Fruit fly (Drosophila melanogaster) whole organism, wandering third instar larva: Measurements from ENCODE around the gene trr.

Source experiments
- Abd-B ChIP-seq: fragments of >200 bp; optimal IDR thresholded peaks from 2 replicates; lab custom pipeline; 2017; ENCODE audit warnings: missing biosample characterization, missing genetic modification characterization
- CrebA ChIP-seq: fragments of 200-800 bp; sonication (Bioruptor generic); optimal IDR thresholded peaks from 2 replicates; lab custom pipeline; 2016; ENCODE audit warnings: missing biosample characterization, mild to moderate bottlenecking, missing genetic modification characterization, borderline replicate concordance
- N ChIP-seq: fragments of >200 bp; optimal IDR thresholded peaks from 2 replicates; lab custom pipeline; 2018; ENCODE audit warnings: missing biosample characterization, missing external identifiers, missing genetic modification characterization
- br ChIP-seq: fragments of 200-800 bp; sonication (Bioruptor generic); optimal IDR thresholded peaks from 2 replicates; lab custom pipeline; 2016; ENCODE audit warnings: missing biosample characterization, missing genetic modification characterization
- brk ChIP-seq: fragments of 200-800 bp; sonication (Bioruptor generic); optimal IDR thresholded peaks from 2 replicates; lab custom pipeline; 2016; ENCODE audit warnings: missing biosample characterization, mild to moderate bottlenecking, missing genetic modification characterization
- h ChIP-seq: fragments of 200-800 bp; sonication (Bioruptor generic); optimal IDR thresholded peaks from 3 replicates; lab custom pipeline; 2016; ENCODE audit warnings: missing biosample characterization, mild to moderate bottlenecking, missing genetic modification characterization
- pan ChIP-seq: fragments of >200 bp; optimal IDR thresholded peaks from 2 replicates; lab custom pipeline; 2017
- sage ChIP-seq: fragments of 200-800 bp; sonication (Bioruptor generic); optimal IDR thresholded peaks from 2 replicates; lab custom pipeline; 2016; ENCODE audit warnings: missing biosample characterization, mild to moderate bottlenecking, missing genetic modification characterization
- sv ChIP-seq: fragments of 200-800 bp; sonication (Bioruptor generic); optimal IDR thresholded peaks from 3 replicates; lab custom pipeline; 2016; ENCODE audit warnings: missing biosample characterization, missing genetic modification characterization
- usp ChIP-seq: fragments of >200 bp; optimal IDR thresholded peaks from 2 replicates; lab custom pipeline; 2017; ENCODE audit warnings: missing biosample characterization, missing genetic modification characterization

DNA sequence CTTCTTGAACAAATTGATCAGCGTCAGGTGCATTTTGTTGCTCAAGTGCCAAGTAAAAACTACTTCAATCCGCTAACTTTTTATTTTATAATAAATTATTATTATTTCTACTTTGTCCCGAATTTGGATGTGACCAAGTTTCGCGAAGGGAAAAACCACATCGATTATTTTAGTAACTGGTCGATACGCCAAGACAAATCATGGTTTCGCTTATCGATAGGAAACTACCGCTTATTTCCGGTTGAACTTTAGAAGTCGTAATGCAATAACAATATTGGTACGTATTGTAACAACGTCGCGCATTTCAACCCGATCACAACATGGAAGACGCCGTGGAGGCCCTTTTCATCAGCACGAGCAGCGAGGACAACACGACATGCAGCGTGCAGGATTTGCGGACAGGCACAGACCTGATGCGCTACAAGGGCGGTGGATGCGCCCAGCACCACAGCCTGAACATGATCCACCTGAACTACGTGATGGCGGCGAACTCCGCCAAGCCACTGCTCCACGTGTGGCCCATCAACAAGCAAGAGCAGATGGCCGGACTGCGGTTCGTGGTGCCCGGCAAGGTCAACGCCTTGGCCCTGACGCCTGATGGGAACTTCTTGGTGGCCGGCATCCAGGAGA is 12.5 kb downstream of the trr start, which contains the start of the genes CG14817 and CG14805:
- TF ChIP-seq sage (GFP tag; lab: Kevin White, UChicago) (no peak), brk (GFP tag; lab: Kevin White, UChicago) (no peak), CrebA (GFP tag; lab: Kevin White, UChicago) (no peak), sv (no peak), br (GFP tag; lab: Kevin White, UChicago) (no peak), usp (GFP tag; lab: Kevin White, UChicago) (no peak), pan (lab: Kevin White, UChicago) (no peak), Abd-B (GFP tag; lab: Kevin White, UChicago) (no peak), h (GFP tag; lab: Kevin White, UChicago) (no peak), N (GFP tag; lab: Kevin White, UChicago) (no peak)
